Worm (Caenorhabditis elegans): ENCODE data around the gene str-185.
A peak's percentile ranks its signal among the peaks of the same experiment; 100 is the strongest.

ce11 chrIV:4468046-4468727, 38.4 kb upstream of the str-185 start:
- TF ChIP-seq ama-1 (optimal IDR thresholded peaks at IDR 0.05) (peak; percentile 98), nfya-1 (tag; optimal IDR thresholded peaks at IDR 0.05; ENCODE audit: insufficient read depth) (no peak), snpc-4 (tag; optimal IDR thresholded peaks at IDR 0.05) (no peak), egl-5 (tag; optimal IDR thresholded peaks at IDR 0.05) (no peak), ztf-4 (tag; optimal IDR thresholded peaks at IDR 0.05) (peak; percentile 69), ceh-82 (tag; optimal IDR thresholded peaks at IDR 0.05) (no peak), elt-2 (tag; optimal IDR thresholded peaks at IDR 0.05) (peak; percentile 40), skn-1 (tag; optimal IDR thresholded peaks at IDR 0.05) (no peak), nhr-76 (tag; optimal IDR thresholded peaks at IDR 0.05) (no peak), fkh-2 (tag; optimal IDR thresholded peaks at IDR 0.05) (no peak), unc-62 (GFP tag; optimal IDR thresholded peaks at IDR 0.05) (no peak), hmg-11 (tag; optimal IDR thresholded peaks at IDR 0.05) (peak; percentile 9), nhr-28 (tag; optimal IDR thresholded peaks at IDR 0.05) (no peak)

All from whole organism, L3 larva.